Worm (Caenorhabditis elegans) whole organism, early embryonic: ENCODE measurements around the gene K12H6.12.

Experiments
- B0310.2 ChIP-seq: sonication (generic microtip); optimal IDR thresholded peaks from 2 replicates; lab custom pipeline; 2016; ENCODE audit warnings: mild to moderate bottlenecking, missing genetic modification characterization, missing compliant biosample characterization
- F13C5.2 ChIP-seq: sonication (generic microtip); optimal IDR thresholded peaks from 2 replicates; lab custom pipeline; 2017; ENCODE audit warnings: mild to moderate bottlenecking, missing genetic modification characterization, inconsistent platforms, missing compliant biosample characterization
- aly-1 ChIP-seq: sonication (generic microtip); optimal IDR thresholded peaks from 2 replicates; lab custom pipeline; 2016; ENCODE audit warnings: missing genetic modification characterization, missing compliant biosample characterization
- ama-1 ChIP-seq: fragments of 150-350 bp; optimal IDR thresholded peaks from 2 replicates; lab custom pipeline; 2014
- ceh-13 ChIP-seq: fragments of 200-800 bp; sonication (Bioruptor generic); optimal IDR thresholded peaks from 2 replicates; lab custom pipeline; 2018; ENCODE audit warnings: mild to moderate bottlenecking, missing genetic modification characterization, missing compliant biosample characterization
- ceh-36 ChIP-seq: sonication (generic microtip); optimal IDR thresholded peaks from 2 replicates; lab custom pipeline; 2016; ENCODE audit warnings: missing genetic modification characterization, inconsistent platforms, missing compliant biosample characterization
- flt-1 ChIP-seq: fragments of 200-800 bp; sonication (Bioruptor generic); IDR thresholded peaks from 2 replicates; pipeline ENCODE4 v1.3.6; 2022; ENCODE audit warnings: missing genetic modification characterization, missing compliant biosample characterization
- hmbx-1 ChIP-seq: sonication (generic microtip); optimal IDR thresholded peaks from 2 replicates; lab custom pipeline; 2016; ENCODE audit warnings: mild to moderate bottlenecking, missing genetic modification characterization, missing compliant biosample characterization
- hmg-4 ChIP-seq: fragments of 200-800 bp; sonication (Bioruptor generic); optimal IDR thresholded peaks from 2 replicates; lab custom pipeline; 2018; ENCODE audit warnings: mild to moderate bottlenecking, missing genetic modification characterization, missing compliant biosample characterization
- sea-1 ChIP-seq: fragments of 200-800 bp; sonication (Bioruptor generic); conservative IDR thresholded peaks from 2 replicates; pipeline ENCODE4 v1.3.6; 2022; ENCODE audit warnings: missing genetic modification characterization, missing compliant biosample characterization
- tbx-37 ChIP-seq: fragments of 200-800 bp; sonication (Bioruptor generic); conservative IDR thresholded peaks from 2 replicates; pipeline ENCODE4 v1.3.6; 2022; ENCODE audit warnings: missing genetic modification reagents, missing genetic modification characterization, missing compliant biosample characterization
- tra-4 ChIP-seq: sonication (generic microtip); optimal IDR thresholded peaks from 2 replicates; lab custom pipeline; 2017; ENCODE audit warnings: missing genetic modification characterization, missing compliant biosample characterization

ce11 chrII:2815017-2815416, 7.1 kb downstream of the K12H6.12 start:
- TF ChIP-seq ama-1 (lab: Kevin White, UChicago), result no peak
- no peak for TF ChIP-seq ceh-13 (GFP tag; lab: Kevin White, UChicago)
- no peak for TF ChIP-seq sea-1 (GFP tag; lab: Robert Waterston, UW)
- TF ChIP-seq flt-1 (GFP tag; lab: Robert Waterston, UW), result no peak
- no peak for TF ChIP-seq ceh-36 (tag; lab: Kevin White, UChicago)
- TF ChIP-seq hmg-4 (GFP tag; lab: Kevin White, UChicago), result no peak
- no peak for TF ChIP-seq tbx-37 (GFP tag; lab: Robert Waterston, UW)
- no peak for TF ChIP-seq F13C5.2 (tag; lab: Kevin White, UChicago)
- no peak for TF ChIP-seq B0310.2 (tag; lab: Kevin White, UChicago)
- no peak for TF ChIP-seq tra-4 (tag; lab: Kevin White, UChicago)
- TF ChIP-seq hmbx-1 (tag; lab: Kevin White, UChicago), result no peak
- TF ChIP-seq aly-1, result no peak
